Worm (Caenorhabditis elegans) whole organism, L4 larva: ENCODE measurements around the gene C53C7.3.

Experiments
- R02D3.7 ChIP-seq: fragments of 150-350 bp; sonication (generic microtip); optimal IDR thresholded peaks from 3 replicates; lab custom pipeline; 2014; ENCODE audit warnings: missing biosample characterization, missing genetic modification characterization
- arid-1 ChIP-seq: fragments of 200-800 bp; sonication (Bioruptor generic); conservative IDR thresholded peaks from 2 replicates; pipeline ENCODE4 v1.3.6; 2022; ENCODE audit warnings: missing genetic modification reagents, missing genetic modification characterization, missing compliant biosample characterization
- ceh-32 ChIP-seq: sonication (generic microtip); optimal IDR thresholded peaks from 2 replicates; lab custom pipeline; 2016; ENCODE audit warnings: mild to moderate bottlenecking, missing genetic modification characterization, missing compliant biosample characterization; ENCODE audit not compliant: poor library complexity
- duxl-1 ChIP-seq: sonication (generic microtip); optimal IDR thresholded peaks from 2 replicates; lab custom pipeline; 2016; ENCODE audit warnings: mild to moderate bottlenecking, missing genetic modification characterization, moderate library complexity, missing compliant biosample characterization; ENCODE audit not compliant: poor library complexity
- lin-1 ChIP-seq: fragments of 200-800 bp; sonication (Bioruptor generic); IDR thresholded peaks from 2 replicates; pipeline ENCODE4 v1.3.6; 2022; ENCODE audit warnings: missing genetic modification reagents, missing genetic modification characterization, missing compliant biosample characterization
- nhr-11 ChIP-seq: fragments of 150-350 bp; optimal IDR thresholded peaks from 2 replicates; lab custom pipeline; 2014; ENCODE audit warnings: missing biosample characterization, missing genetic modification characterization
- nhr-25 ChIP-seq: sonication (generic microtip); optimal IDR thresholded peaks from 2 replicates; lab custom pipeline; 2017; ENCODE audit warnings: missing genetic modification characterization, mild to moderate bottlenecking, missing compliant biosample characterization, antibody characterized with exemption, moderate library complexity, borderline replicate concordance; ENCODE audit not compliant: insufficient read depth
- nhr-28 ChIP-seq: fragments of 150-350 bp; optimal IDR thresholded peaks from 2 replicates; lab custom pipeline; 2014; ENCODE audit warnings: missing biosample characterization, missing genetic modification characterization
- pha-4 ChIP-seq, 2 experiments: fragments of 150-350 bp in 1 of 2; fragments of 200-800 bp in 1 of 2; sonication (Bioruptor generic) in 1 of 2; IDR thresholded peaks in 1 of 2; optimal IDR thresholded peaks in 1 of 2; 2 replicates each; pipeline versions ENCODE4 v1.3.6 to Lab custom; 2014 to 2022; ENCODE audit warnings: missing genetic modification characterization in 2 of 2, missing genetic modification reagents in 2 of 2, missing biosample characterization in 1 of 2, missing compliant biosample characterization in 1 of 2
- spr-3 ChIP-seq: fragments of 200-800 bp; sonication (Bioruptor generic); optimal IDR thresholded peaks from 2 replicates; lab custom pipeline; 2018; ENCODE audit warnings: mild to moderate bottlenecking, missing genetic modification characterization, missing compliant biosample characterization
- unc-39 ChIP-seq: sonication (generic microtip); optimal IDR thresholded peaks from 2 replicates; lab custom pipeline; 2017; ENCODE audit warnings: missing biosample characterization, missing genetic modification characterization

ce11 chrX:13082326-13082725 lies 34.0 kb downstream of the C53C7.3 start, which contains the start of gene str-10:
- TF ChIP-seq ceh-32: no peak
- no peak for TF ChIP-seq pha-4 (GFP tag; IDR thresholded peaks at IDR 0.05; lab: Robert Waterston, UW)
- TF ChIP-seq pha-4 (tag; optimal IDR thresholded peaks at IDR 0.05; lab: Kevin White, UChicago): no peak
- TF ChIP-seq R02D3.7: no peak
- no peak for TF ChIP-seq lin-1 (GFP tag; lab: Robert Waterston, UW)
- TF ChIP-seq nhr-11 (tag; lab: Kevin White, UChicago): no peak
- no peak for TF ChIP-seq duxl-1
- TF ChIP-seq unc-39 (tag; lab: Kevin White, UChicago): no peak
- no peak for TF ChIP-seq arid-1 (GFP tag; lab: Robert Waterston, UW)
- TF ChIP-seq spr-3 (GFP tag; lab: Kevin White, UChicago): no peak
- TF ChIP-seq nhr-25 (tag; lab: Kevin White, UChicago): no peak
- TF ChIP-seq nhr-28 (tag; lab: Kevin White, UChicago): no peak
